Worm (Caenorhabditis elegans): ENCODE measurements around the gene tofu-6.

The tofu-6 gene

DNA sequence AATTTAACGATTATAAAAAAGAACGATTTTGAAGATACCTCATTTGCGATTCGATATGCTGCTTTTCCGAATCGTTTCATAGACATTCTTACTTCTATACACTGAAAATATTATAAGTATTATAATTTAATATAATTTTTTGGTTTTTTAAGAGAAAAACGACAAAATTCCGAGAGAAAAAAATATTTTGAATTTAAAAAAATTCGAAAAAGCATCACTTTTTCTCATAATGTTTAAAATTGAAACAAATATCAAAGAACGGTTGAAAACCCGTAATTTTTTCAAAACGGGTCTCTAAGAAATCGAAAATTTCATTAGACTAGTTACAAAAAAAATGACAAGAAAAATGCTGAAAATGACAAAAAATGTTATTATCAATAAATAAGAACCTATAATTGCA lies 25.5 kb upstream of the tofu-6 start, which contains the start of gene pink-1:
TSS of gene pink-1 (minus strand) at position 101 of the 400 bp plus-strand sequence.
- TF ChIP-seq elt-3 (tag; optimal IDR thresholded peaks at IDR 0.05): no peak
- no peak for TF ChIP-seq bed-3 (GFP tag; optimal IDR thresholded peaks at IDR 0.05)
- TF ChIP-seq zip-8 (tag; optimal IDR thresholded peaks at IDR 0.05): no peak
- no peak for TF ChIP-seq lin-13 (tag; optimal IDR thresholded peaks at IDR 0.05)
- TF ChIP-seq hlh-1 (tag; optimal IDR thresholded peaks at IDR 0.05): no peak
- TF ChIP-seq nhr-28 (tag; optimal IDR thresholded peaks at IDR 0.05): no peak
- no peak for TF ChIP-seq snpc-4 (tag; optimal IDR thresholded peaks at IDR 0.05)
- TF ChIP-seq cnd-1 (tag; optimal IDR thresholded peaks at IDR 0.05): no peak
- no peak for TF ChIP-seq ham-2 (GFP tag; optimal IDR thresholded peaks at IDR 0.05)
- no peak for TF ChIP-seq nhr-2 (tag; optimal IDR thresholded peaks at IDR 0.05)
- TF ChIP-seq mls-2 (tag; optimal IDR thresholded peaks at IDR 0.05): no peak
- no peak for TF ChIP-seq ces-1 (GFP tag; optimal IDR thresholded peaks at IDR 0.05)
- TF ChIP-seq ceh-43 (GFP tag; optimal IDR thresholded peaks at IDR 0.05): no peak
- TF ChIP-seq unc-120 (tag; optimal IDR thresholded peaks at IDR 0.05; ENCODE audit: poor library complexity, severe bottlenecking): no peak
- no peak for TF ChIP-seq ceh-39 (tag; optimal IDR thresholded peaks at IDR 0.05)
- TF ChIP-seq unc-39 (tag; optimal IDR thresholded peaks at IDR 0.05): no peak
- no peak for TF ChIP-seq sptf-1 (tag; optimal IDR thresholded peaks at IDR 0.05)
- no peak for TF ChIP-seq lsy-2 (tag; optimal IDR thresholded peaks at IDR 0.05)
- no peak for TF ChIP-seq nhr-237 (tag; optimal IDR thresholded peaks at IDR 0.05)

DNA sequence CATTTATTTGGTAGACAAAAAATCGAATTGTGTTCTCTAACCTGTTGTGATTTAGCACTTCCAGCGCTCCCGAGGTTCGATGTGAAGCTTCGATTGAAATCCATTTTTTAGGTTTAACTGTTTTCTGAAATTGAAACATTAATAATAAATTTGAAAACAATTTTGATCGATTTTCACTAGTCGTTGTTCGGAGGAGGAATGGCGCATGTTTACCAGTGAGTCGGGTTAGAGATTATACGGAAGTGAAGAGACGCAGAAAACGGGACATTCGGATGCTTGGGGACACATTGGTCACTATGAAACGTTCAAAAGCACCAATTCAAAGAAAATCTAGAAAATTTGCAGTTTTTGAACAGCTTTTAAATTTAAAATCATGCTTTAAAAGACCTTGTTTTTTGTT lies 22.3 kb upstream of the tofu-6 start, which contains the start of gene fbxl-3:
TSS of gene fbxl-3 (minus strand) at position 124 of the 400 bp plus-strand sequence.
- no peak for TF ChIP-seq blmp-1 (tag; optimal IDR thresholded peaks at IDR 0.05)
- peak; percentile 65 for TF ChIP-seq pha-4 (tag; optimal IDR thresholded peaks at IDR 0.05)
- no peak for TF ChIP-seq unc-62 (GFP tag; optimal IDR thresholded peaks at IDR 0.05)

DNA sequence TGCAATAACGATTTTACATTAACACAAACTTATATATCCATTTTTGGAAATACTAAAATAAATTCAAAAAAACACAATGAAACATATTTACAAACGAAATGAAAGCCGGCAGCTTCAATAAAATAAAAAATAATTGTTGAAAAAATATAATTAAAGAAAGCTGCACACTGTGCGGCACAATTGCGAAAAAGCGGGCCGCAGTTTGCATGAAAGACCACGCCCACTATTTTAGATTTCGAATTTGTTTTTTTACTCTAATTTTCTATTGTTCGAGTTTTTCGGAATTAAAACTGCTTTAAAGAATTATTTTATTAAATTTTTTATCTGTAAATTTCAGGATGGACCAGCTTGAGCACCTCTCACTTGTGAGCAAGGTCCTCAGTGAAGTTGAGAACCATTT lies 21.8 kb upstream of the tofu-6 start, which contains the start of gene mog-5:
TSS of gene mog-5 (plus strand) at position 338 of the 400 bp plus-strand sequence.
- TF ChIP-seq ceh-43 (GFP tag; optimal IDR thresholded peaks at IDR 0.05): peak; percentile 86
- TF ChIP-seq mab-5 (tag; optimal IDR thresholded peaks at IDR 0.05): no peak
- no peak for TF ChIP-seq cnd-1 (tag; optimal IDR thresholded peaks at IDR 0.05)
- TF ChIP-seq lin-13 (tag; optimal IDR thresholded peaks at IDR 0.05): no peak
- no peak for TF ChIP-seq zip-8 (tag; optimal IDR thresholded peaks at IDR 0.05)
- TF ChIP-seq elt-1 (tag; optimal IDR thresholded peaks at IDR 0.05; ENCODE audit: borderline replicate concordance, insufficient read depth): no peak
- TF ChIP-seq sem-2 (GFP tag; optimal IDR thresholded peaks at IDR 0.05): peak; percentile 16
- no peak for TF ChIP-seq nhr-28 (tag; optimal IDR thresholded peaks at IDR 0.05)
- peak; percentile 40 for TF ChIP-seq bed-3 (GFP tag; optimal IDR thresholded peaks at IDR 0.05)
- no peak for TF ChIP-seq unc-120 (tag; optimal IDR thresholded peaks at IDR 0.05; ENCODE audit: poor library complexity, severe bottlenecking)
- peak; percentile 74 for TF ChIP-seq ces-1 (GFP tag; optimal IDR thresholded peaks at IDR 0.05)
- TF ChIP-seq blmp-1 (tag; optimal IDR thresholded peaks at IDR 0.05): peak; percentile 18
- no peak for TF ChIP-seq unc-39 (tag; optimal IDR thresholded peaks at IDR 0.05)
- peak; percentile 74 for TF ChIP-seq M03D4.4 (tag; optimal IDR thresholded peaks at IDR 0.05)
- TF ChIP-seq pha-4 (tag; optimal IDR thresholded peaks at IDR 0.05): no peak
- peak; percentile 40 for TF ChIP-seq drap-1 (GFP tag; optimal IDR thresholded peaks at IDR 0.05)
- TF ChIP-seq mls-2 (tag; optimal IDR thresholded peaks at IDR 0.05): no peak
- peak; percentile 58 for TF ChIP-seq ham-2 (GFP tag; optimal IDR thresholded peaks at IDR 0.05)
- TF ChIP-seq nhr-237 (tag; optimal IDR thresholded peaks at IDR 0.05): peak; percentile 8
- TF ChIP-seq flh-1 (GFP tag; optimal IDR thresholded peaks at IDR 0.05): no peak
- TF ChIP-seq tbx-8 (GFP tag; optimal IDR thresholded peaks at IDR 0.05): no peak
- TF ChIP-seq ceh-83 (GFP tag; optimal IDR thresholded peaks at IDR 0.05): no peak
- peak; percentile 52 for TF ChIP-seq hlh-1 (tag; optimal IDR thresholded peaks at IDR 0.05)
- peak; percentile 33 for TF ChIP-seq mep-1 (tag; optimal IDR thresholded peaks at IDR 0.05)
- TF ChIP-seq lsy-2 (tag; optimal IDR thresholded peaks at IDR 0.05): peak; percentile 15

DNA sequence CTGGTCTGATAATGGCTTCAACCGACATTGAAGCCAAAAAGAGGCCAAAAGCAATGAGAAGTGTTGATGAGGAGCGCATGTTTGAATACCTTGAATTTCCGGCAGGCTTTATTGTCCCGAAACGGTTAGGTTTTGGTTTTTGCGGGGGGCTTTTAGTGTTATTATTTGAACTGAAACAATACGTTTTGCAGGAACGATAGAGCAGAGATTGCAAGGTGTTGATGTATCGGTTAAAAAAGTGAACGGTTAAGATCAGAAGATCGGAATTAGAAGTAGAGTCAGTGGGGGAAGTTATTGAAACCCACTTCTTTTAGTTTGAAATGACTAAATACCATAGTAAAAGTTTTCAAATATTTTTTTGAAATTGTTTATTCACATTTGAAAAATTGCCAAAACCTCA lies 13.5 kb upstream of the tofu-6 start, which contains the start of gene clec-141:
TSS of gene clec-141 (minus strand) at position 101 of the 400 bp plus-strand sequence.
- TF ChIP-seq M03D4.4 (tag; optimal IDR thresholded peaks at IDR 0.05) (no peak), elt-3 (tag; optimal IDR thresholded peaks at IDR 0.05) (no peak), sem-2 (GFP tag; optimal IDR thresholded peaks at IDR 0.05) (no peak), ces-1 (GFP tag; optimal IDR thresholded peaks at IDR 0.05) (no peak), mep-1 (tag; optimal IDR thresholded peaks at IDR 0.05) (no peak)

DNA sequence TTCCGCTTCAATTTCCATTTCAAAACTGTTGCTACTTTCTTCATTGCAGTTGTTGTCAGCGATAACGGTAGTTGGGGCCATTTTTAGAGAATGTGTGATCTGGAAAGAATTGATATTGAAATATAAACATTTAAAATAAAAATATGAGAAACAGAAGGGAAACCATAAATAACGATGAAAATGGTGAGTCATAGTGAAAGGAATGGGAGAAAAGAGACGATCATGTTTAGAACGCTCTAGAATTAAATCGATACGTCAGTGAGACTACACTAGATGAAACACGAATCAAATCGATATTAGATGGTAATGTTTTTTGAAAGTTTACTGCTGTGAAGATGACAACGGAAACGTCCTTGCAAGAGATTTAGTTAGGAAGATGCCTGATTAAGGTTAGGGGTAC lies 12.1 kb upstream of the tofu-6 start, which contains the start of the genes EEED8.12 and EEED8.4:
TSS of gene EEED8.12 (minus strand) at position 101 of the 400 bp plus-strand sequence.
TSS of gene EEED8.4 (plus strand) at position 396 of the 400 bp plus-strand sequence.
- TF ChIP-seq nhr-28 (tag; optimal IDR thresholded peaks at IDR 0.05) (no peak), unc-62 (GFP tag; optimal IDR thresholded peaks at IDR 0.05) (no peak), lin-13 (tag; optimal IDR thresholded peaks at IDR 0.05) (no peak), mep-1 (tag; optimal IDR thresholded peaks at IDR 0.05) (no peak), elt-1 (tag; optimal IDR thresholded peaks at IDR 0.05; ENCODE audit: borderline replicate concordance, insufficient read depth) (no peak), ceh-83 (GFP tag; optimal IDR thresholded peaks at IDR 0.05) (no peak), unc-120 (tag; optimal IDR thresholded peaks at IDR 0.05; ENCODE audit: poor library complexity, severe bottlenecking) (no peak), lin-32 (GFP tag; optimal IDR thresholded peaks at IDR 0.05) (no peak), flh-1 (GFP tag; optimal IDR thresholded peaks at IDR 0.05) (no peak), sem-2 (GFP tag; optimal IDR thresholded peaks at IDR 0.05) (no peak), hlh-1 (tag; optimal IDR thresholded peaks at IDR 0.05) (no peak), mls-2 (tag; optimal IDR thresholded peaks at IDR 0.05) (no peak), M03D4.4 (tag; optimal IDR thresholded peaks at IDR 0.05) (no peak), ceh-43 (GFP tag; optimal IDR thresholded peaks at IDR 0.05) (no peak), unc-39 (tag; optimal IDR thresholded peaks at IDR 0.05) (no peak), elt-3 (tag; optimal IDR thresholded peaks at IDR 0.05) (no peak)
